Fruit fly (Drosophila melanogaster) whole organism, embryonic: Measurements from ENCODE around the gene CG17036.

ENCODE experiments used
- ATbp ChIP-seq: fragments of 200-800 bp; sonication (Bioruptor generic); optimal IDR thresholded peaks from 2 replicates; lab custom pipeline; 2017; ENCODE audit warnings: missing biosample characterization, mild to moderate bottlenecking, missing genetic modification characterization, missing genetic modification reagents
- Aef1 ChIP-seq: fragments of 200-800 bp; sonication (Bioruptor generic); IDR thresholded peaks from 3 replicates; pipeline ENCODE4 v1.3.6; 2022; ENCODE audit warnings: missing biosample characterization, missing genetic modification characterization
- Bteb2 ChIP-seq: fragments of 200-800 bp; sonication (Bioruptor generic); optimal IDR thresholded peaks from 2 replicates; lab custom pipeline; 2016; ENCODE audit warnings: missing biosample characterization, missing genetic modification characterization
- C15 ChIP-seq: fragments of 200-800 bp; sonication (Bioruptor generic); IDR thresholded peaks from 3 replicates; pipeline ENCODE4 v1.3.6; 2022; ENCODE audit warnings: missing biosample characterization, missing genetic modification characterization
- CG10209 ChIP-seq: fragments of 200-800 bp; sonication (Bioruptor generic); optimal IDR thresholded peaks from 3 replicates; lab custom pipeline; 2017; ENCODE audit warnings: missing biosample characterization, mild to moderate bottlenecking, missing genetic modification characterization, missing genetic modification reagents
- CG12769 ChIP-seq: fragments of 200-800 bp; sonication (Bioruptor generic); optimal IDR thresholded peaks from 2 replicates; lab custom pipeline; 2019; ENCODE audit warnings: missing biosample characterization, mild to moderate bottlenecking, missing genetic modification characterization, moderate library complexity
- CG13894 ChIP-seq: fragments of 200-800 bp; sonication (Bioruptor generic); optimal IDR thresholded peaks from 3 replicates; lab custom pipeline; 2018; ENCODE audit warnings: missing biosample characterization, mild to moderate bottlenecking, missing genetic modification characterization, moderate library complexity
- CG14667 ChIP-seq: fragments of 200-800 bp; sonication (Bioruptor generic); IDR thresholded peaks from 2 replicates; pipeline ENCODE4 v1.3.6; 2022; ENCODE audit warnings: missing biosample characterization, missing genetic modification characterization
- CG16779 ChIP-seq: fragments of 200-800 bp; sonication (Bioruptor generic); IDR thresholded peaks from 2 replicates; pipeline ENCODE4 v1.3.6; 2022; ENCODE audit warnings: missing biosample characterization, missing genetic modification characterization
- CG17186 ChIP-seq: fragments of 200-800 bp; sonication (Bioruptor generic); optimal IDR thresholded peaks from 3 replicates; lab custom pipeline; 2017; ENCODE audit warnings: missing biosample characterization, missing genetic modification reagents, missing genetic modification characterization
- CG17612 ChIP-seq: fragments of 200-800 bp; sonication (Bioruptor generic); IDR thresholded peaks from 2 replicates; pipeline ENCODE4 v1.3.6; 2022; ENCODE audit warnings: missing biosample characterization, missing genetic modification characterization
- CG17829 ChIP-seq: fragments of 200-800 bp; optimal IDR thresholded peaks from 2 replicates; lab custom pipeline; 2019; ENCODE audit warnings: missing biosample characterization, mild to moderate bottlenecking, missing genetic modification characterization, moderate library complexity
- CG1792 ChIP-seq: fragments of 200-800 bp; sonication (Bioruptor generic); optimal IDR thresholded peaks from 2 replicates; lab custom pipeline; 2016; ENCODE audit warnings: missing biosample characterization, missing genetic modification characterization
- CG31441 ChIP-seq: fragments of 200-800 bp; sonication (Bioruptor generic); IDR thresholded peaks from 2 replicates; pipeline ENCODE4 v1.3.6; 2022; ENCODE audit warnings: missing biosample characterization, missing genetic modification characterization
- CG3995 ChIP-seq: fragments of 200-800 bp; sonication (Bioruptor generic); optimal IDR thresholded peaks from 3 replicates; lab custom pipeline; 2016; ENCODE audit warnings: missing biosample characterization, missing genetic modification characterization
- CG4617 ChIP-seq: fragments of 200-800 bp; sonication (Bioruptor generic); optimal IDR thresholded peaks from 3 replicates; lab custom pipeline; 2016; ENCODE audit warnings: missing biosample characterization, missing genetic modification characterization, borderline replicate concordance
- CG4707 ChIP-seq: fragments of 200-800 bp; sonication (Bioruptor generic); optimal IDR thresholded peaks from 2 replicates; lab custom pipeline; 2018; ENCODE audit warnings: missing biosample characterization, mild to moderate bottlenecking, missing genetic modification characterization, moderate library complexity
- CG7839 ChIP-seq: fragments of 200-800 bp; sonication (Bioruptor generic); optimal IDR thresholded peaks from 3 replicates; lab custom pipeline; 2018; ENCODE audit warnings: missing biosample characterization, mild to moderate bottlenecking, missing genetic modification characterization, moderate library complexity
- CG7963 ChIP-seq: fragments of 200-800 bp; sonication (Bioruptor generic); IDR thresholded peaks from 3 replicates; pipeline ENCODE4 v1.3.6; 2022; ENCODE audit warnings: missing biosample characterization, missing genetic modification characterization; ENCODE audit not compliant: partially characterized antibody
- CG8765 ChIP-seq: fragments of 200-800 bp; sonication (Bioruptor generic); IDR thresholded peaks from 2 replicates; pipeline ENCODE4 v1.3.6; 2022; ENCODE audit warnings: missing biosample characterization, missing genetic modification characterization
- D19A ChIP-seq: fragments of 200-800 bp; optimal IDR thresholded peaks from 3 replicates; lab custom pipeline; 2019; ENCODE audit warnings: missing biosample characterization, mild to moderate bottlenecking, missing genetic modification characterization, moderate library complexity
- Med ChIP-seq: fragments of 200-800 bp; sonication (Bioruptor generic); peaks from one replicate; lab custom pipeline; 2016; ENCODE audit warnings: missing biosample characterization, missing genetic modification characterization, mild to moderate bottlenecking, inconsistent platforms, moderate library complexity
- Mes4 ChIP-seq: fragments of 200-800 bp; sonication (Bioruptor generic); optimal IDR thresholded peaks from 2 replicates; lab custom pipeline; 2016; ENCODE audit warnings: missing biosample characterization, missing genetic modification characterization
- Nf-YA ChIP-seq: fragments of 200-800 bp; sonication (Bioruptor generic); IDR thresholded peaks from 2 replicates; pipeline ENCODE4 v1.3.6; 2022; ENCODE audit warnings: missing biosample characterization, missing genetic modification characterization
- Oli ChIP-seq: fragments of 200-800 bp; sonication (Bioruptor generic); optimal IDR thresholded peaks from 2 replicates; lab custom pipeline; 2018; ENCODE audit warnings: missing biosample characterization, mild to moderate bottlenecking, missing genetic modification characterization, moderate library complexity
- ara ChIP-seq: fragments of 200-800 bp; sonication (Bioruptor generic); IDR thresholded peaks from 2 replicates; pipeline ENCODE4 v1.3.6; 2022; ENCODE audit warnings: missing biosample characterization, missing genetic modification characterization
- bowl ChIP-seq: fragments of 200-800 bp; sonication (Bioruptor generic); IDR thresholded peaks from 2 replicates; pipeline ENCODE4 v1.3.6; 2022; ENCODE audit warnings: missing biosample characterization, missing genetic modification characterization
- chif ChIP-seq, 2 experiments: fragments of 200-800 bp; sonication (Bioruptor generic); optimal IDR thresholded peaks; 3 replicates each; lab custom pipeline; 2016; ENCODE audit warnings: missing biosample characterization in 2 of 2, missing genetic modification characterization in 2 of 2
- chn ChIP-seq: fragments of 200-800 bp; sonication (Bioruptor generic); optimal IDR thresholded peaks from 2 replicates; lab custom pipeline; 2016; ENCODE audit warnings: missing biosample characterization, missing genetic modification characterization
- da ChIP-seq: fragments of 200-800 bp; sonication (Bioruptor generic); optimal IDR thresholded peaks from 2 replicates; lab custom pipeline; 2016; ENCODE audit warnings: missing biosample characterization, missing genetic modification characterization
- disco-r ChIP-seq: fragments of 200-800 bp; sonication (Bioruptor generic); optimal IDR thresholded peaks from 2 replicates; lab custom pipeline; 2016; ENCODE audit warnings: missing biosample characterization, missing genetic modification characterization
- fd64A ChIP-seq: fragments of 200-800 bp; sonication (Bioruptor generic); optimal IDR thresholded peaks from 3 replicates; lab custom pipeline; 2018; ENCODE audit warnings: missing biosample characterization, mild to moderate bottlenecking, missing genetic modification characterization
- gce ChIP-seq: fragments of 200-800 bp; sonication (Bioruptor generic); IDR thresholded peaks from 3 replicates; pipeline ENCODE4 v1.3.6; 2022; ENCODE audit warnings: missing biosample characterization, missing genetic modification characterization
- grau ChIP-seq: fragments of 200-800 bp; optimal IDR thresholded peaks from 3 replicates; lab custom pipeline; 2019; ENCODE audit warnings: missing biosample characterization, mild to moderate bottlenecking, missing genetic modification characterization, moderate library complexity
- gt ChIP-seq: fragments of 200-800 bp; sonication (Bioruptor generic); IDR thresholded peaks from 2 replicates; pipeline ENCODE4 v1.3.6; 2022; ENCODE audit warnings: missing biosample characterization, missing genetic modification characterization
- ham ChIP-seq: fragments of 200-800 bp; sonication (Bioruptor generic); IDR thresholded peaks from 2 replicates; pipeline ENCODE4 v1.3.6; 2022; ENCODE audit warnings: missing biosample characterization, missing genetic modification characterization
- inv ChIP-seq: fragments of 200-800 bp; sonication (Bioruptor generic); IDR thresholded peaks from 2 replicates; pipeline ENCODE4 v1.3.6; 2022; ENCODE audit warnings: missing biosample characterization, missing genetic modification characterization; ENCODE audit not compliant: partially characterized antibody
- klu ChIP-seq: fragments of 200-800 bp; sonication (Bioruptor generic); IDR thresholded peaks from 2 replicates; pipeline ENCODE4 v1.3.6; 2022; ENCODE audit warnings: missing biosample characterization, missing genetic modification characterization
- knrl ChIP-seq: fragments of 200-800 bp; sonication (Bioruptor generic); IDR thresholded peaks from 3 replicates; pipeline ENCODE4 v1.3.6; 2022; ENCODE audit warnings: missing biosample characterization, missing genetic modification characterization; ENCODE audit not compliant: partially characterized antibody
- mam ChIP-seq: fragments of 200-800 bp; sonication (Bioruptor generic); optimal IDR thresholded peaks from 3 replicates; lab custom pipeline; 2016; ENCODE audit warnings: missing biosample characterization, missing genetic modification characterization
- nau ChIP-seq: fragments of 200-800 bp; sonication (Bioruptor generic); optimal IDR thresholded peaks from 3 replicates; lab custom pipeline; 2017; ENCODE audit warnings: missing biosample characterization, mild to moderate bottlenecking, missing genetic modification characterization, missing genetic modification reagents
- onecut ChIP-seq: fragments of 200-800 bp; sonication (Bioruptor generic); IDR thresholded peaks from 2 replicates; pipeline ENCODE4 v1.3.6; 2022; ENCODE audit warnings: missing biosample characterization, missing genetic modification characterization
- peb ChIP-seq: fragments of 200-800 bp; sonication (Bioruptor generic); IDR thresholded peaks from 2 replicates; pipeline ENCODE4 v1.3.6; 2022; ENCODE audit warnings: missing biosample characterization, missing genetic modification characterization
- salm ChIP-seq: fragments of 200-800 bp; sonication (Bioruptor generic); optimal IDR thresholded peaks from 2 replicates; lab custom pipeline; 2018; ENCODE audit warnings: missing biosample characterization, mild to moderate bottlenecking, missing genetic modification characterization
- slou ChIP-seq: fragments of 200-800 bp; sonication (Bioruptor generic); optimal IDR thresholded peaks from 3 replicates; lab custom pipeline; 2016; ENCODE audit warnings: missing biosample characterization, missing genetic modification characterization
- ssp ChIP-seq: fragments of 200-800 bp; sonication (Bioruptor generic); IDR thresholded peaks from 2 replicates; pipeline ENCODE4 v1.3.6; 2022; ENCODE audit warnings: missing biosample characterization, missing genetic modification characterization
- stwl ChIP-seq: fragments of 200-800 bp; sonication (Bioruptor generic); optimal IDR thresholded peaks from 3 replicates; lab custom pipeline; 2018; ENCODE audit warnings: missing biosample characterization, mild to moderate bottlenecking, missing genetic modification characterization, moderate library complexity
- twi ChIP-seq: fragments of 200-800 bp; optimal IDR thresholded peaks from 2 replicates; lab custom pipeline; 2019; ENCODE audit warnings: missing biosample characterization, mild to moderate bottlenecking, missing genetic modification characterization, moderate library complexity
- tx ChIP-seq: fragments of 200-800 bp; sonication (Bioruptor generic); optimal IDR thresholded peaks from 2 replicates; lab custom pipeline; 2016; ENCODE audit warnings: missing biosample characterization, missing genetic modification characterization

The CG17036 gene

DNA sequence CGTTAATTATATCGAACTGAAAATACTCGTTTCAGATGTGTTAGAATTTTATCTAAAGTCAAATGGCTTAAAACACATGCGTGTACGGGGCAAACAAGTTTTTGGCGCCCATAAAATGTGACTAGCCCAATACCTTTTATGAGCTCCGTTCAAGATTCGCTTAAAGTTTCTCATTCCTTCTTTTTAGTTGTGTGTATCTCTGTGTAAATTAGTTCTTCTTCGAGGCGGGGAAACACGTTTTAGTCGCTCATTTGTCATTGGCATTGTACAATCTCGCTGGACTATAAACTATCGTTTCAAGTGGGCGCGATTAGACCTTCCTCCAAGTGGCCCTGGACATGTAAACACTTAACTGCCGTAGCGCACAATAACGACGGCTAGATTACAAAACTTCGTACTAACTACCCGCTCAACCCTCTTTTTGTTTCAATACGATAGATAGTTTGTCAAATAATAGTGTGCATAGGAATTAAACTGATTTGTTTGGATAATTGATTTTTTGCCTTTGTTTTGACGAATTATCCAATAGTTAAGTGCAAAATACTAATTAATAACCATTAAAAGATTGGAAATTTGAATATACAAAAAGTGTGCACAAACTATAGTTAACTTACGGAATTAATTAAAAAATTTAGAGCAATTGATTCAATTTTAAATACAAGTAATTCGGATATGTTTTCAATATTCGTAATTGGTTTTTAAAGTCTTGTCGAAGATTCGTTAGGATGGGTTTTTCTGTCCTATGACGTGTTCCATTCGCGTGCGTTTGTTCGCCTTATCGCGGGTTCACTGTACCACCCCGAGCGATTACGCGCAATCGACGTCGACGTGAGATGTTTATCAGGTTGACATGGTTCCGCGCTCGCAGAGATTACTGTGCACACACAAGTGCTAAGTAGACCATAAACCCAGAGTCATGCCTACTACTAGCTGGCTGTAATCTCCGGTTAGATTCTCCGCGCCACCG, 20.2 kb upstream of the CG17036 start (continued):
- TF ChIP-seq knrl (no peak), ssp (no peak), CG8765 (GFP tag; lab: Robert Waterston, UW) (no peak; the same call in 1 of the 2 replicates), CG1792 (GFP tag; lab: Kevin White, UChicago) (no peak), CG3995 (GFP tag; lab: Kevin White, UChicago) (peak; percentile 11), CG12769 (tag; lab: Kevin White, UChicago) (peak; percentile 61), mam (GFP tag; lab: Kevin White, UChicago) (peak; percentile 41), slou (GFP tag; lab: Kevin White, UChicago) (no peak), inv (no peak), CG31441 (GFP tag; lab: Robert Waterston, UW) (peak; percentile 64), peb (GFP tag; lab: Robert Waterston, UW) (peak; percentile 18; the same call in 1 of the 2 replicates), onecut (GFP tag; lab: Robert Waterston, UW) (peak; percentile 61), fd64A (GFP tag; lab: Kevin White, UChicago) (no peak), CG13894 (tag; lab: Kevin White, UChicago) (peak; percentile 35), nau (GFP tag; lab: Kevin White, UChicago) (peak; percentile 34), Aef1 (GFP tag; lab: Robert Waterston, UW) (peak; percentile 47; the same call in 1 of the 3 replicates), CG17612 (GFP tag; lab: Robert Waterston, UW) (0 out of 2 replicates have a peak, but pooled peaks have one; percentile 9), Mes4 (GFP tag; lab: Kevin White, UChicago) (no peak), twi (tag; lab: Kevin White, UChicago) (no peak), CG17829 (tag; lab: Kevin White, UChicago) (peak; percentile 50), Med (GFP tag; lab: Kevin White, UChicago) (peak; percentile 91), chn (GFP tag; lab: Kevin White, UChicago) (no peak), da (no peak), ham (GFP tag; lab: Robert Waterston, UW) (no peak), stwl (tag; lab: Kevin White, UChicago) (no peak), salm (tag; lab: Kevin White, UChicago) (no peak), CG16779 (GFP tag; lab: Robert Waterston, UW) (no peak), CG7839 (tag; lab: Kevin White, UChicago) (peak; percentile 69), disco-r (GFP tag; lab: Kevin White, UChicago) (no peak), Nf-YA (GFP tag; lab: Robert Waterston, UW) (no peak), gt (GFP tag; lab: Robert Waterston, UW) (no peak), ATbp (peak; percentile 20), Oli (tag; lab: Kevin White, UChicago) (peak; percentile 17), bowl (GFP tag; lab: Robert Waterston, UW) (no peak; the same call in 1 of the 2 replicates), Bteb2 (no peak), chif (GFP tag; optimal IDR thresholded peaks at IDR 0.05; lab: Kevin White, UChicago) (no peak), CG10209 (GFP tag; lab: Kevin White, UChicago) (peak; percentile 49), CG7963 (GFP tag; lab: Robert Waterston, UW) (no peak), C15 (GFP tag; lab: Robert Waterston, UW) (0 out of 3 replicates have a peak, but pooled peaks have one; percentile 8), CG4707 (GFP tag; lab: Kevin White, UChicago) (no peak), tx (GFP tag; lab: Kevin White, UChicago) (no peak), CG4617 (no peak), ara (peak; percentile 60), gce (GFP tag; lab: Robert Waterston, UW) (no peak), klu (no peak), D19A (tag; lab: Kevin White, UChicago) (peak; percentile 37), CG14667 (GFP tag; lab: Robert Waterston, UW) (peak; percentile 23; the same call in 1 of the 2 replicates), CG17186 (GFP tag; lab: Kevin White, UChicago) (no peak), grau (tag; lab: Kevin White, UChicago) (peak; percentile 96)
